Fruit fly (Drosophila melanogaster) whole organism, wandering third instar larva: Measurements from ENCODE around the gene CG10602.

Experiments
- Abd-B ChIP-seq: fragments of >200 bp; optimal IDR thresholded peaks from 2 replicates; lab custom pipeline; 2017; ENCODE audit warnings: missing biosample characterization, missing genetic modification characterization
- CG32264 ChIP-seq: fragments of 200-800 bp; sonication (Bioruptor generic); optimal IDR thresholded peaks from 2 replicates; lab custom pipeline; 2016; ENCODE audit warnings: missing biosample characterization, missing genetic modification characterization
- CG9705 ChIP-seq: fragments of 200-800 bp; sonication (Bioruptor generic); optimal IDR thresholded peaks from 2 replicates; lab custom pipeline; 2018; ENCODE audit warnings: missing biosample characterization, mild to moderate bottlenecking, missing genetic modification characterization
- CrebA ChIP-seq: fragments of 200-800 bp; sonication (Bioruptor generic); optimal IDR thresholded peaks from 2 replicates; lab custom pipeline; 2016; ENCODE audit warnings: missing biosample characterization, mild to moderate bottlenecking, missing genetic modification characterization, borderline replicate concordance
- Dfd ChIP-seq: fragments of >200 bp; optimal IDR thresholded peaks from 2 replicates; lab custom pipeline; 2017; ENCODE audit warnings: missing biosample characterization, missing genetic modification characterization
- Dif ChIP-seq: fragments of 200-275, 200-300 bp; sonication (Bioruptor generic); optimal IDR thresholded peaks from 2 replicates; lab custom pipeline; 2018; ENCODE audit warnings: missing biosample characterization, missing genetic modification characterization; ENCODE audit not compliant: partially characterized antibody
- GATAd ChIP-seq: sonication (Bioruptor generic); optimal IDR thresholded peaks from 2 replicates; lab custom pipeline; 2016; ENCODE audit warnings: missing biosample characterization, missing genetic modification characterization
- HLH106 ChIP-seq: fragments of 200-800 bp; optimal IDR thresholded peaks from 3 replicates; lab custom pipeline; 2019; ENCODE audit warnings: missing biosample characterization, mild to moderate bottlenecking, missing genetic modification characterization, moderate library complexity
- Hnf4 ChIP-seq: fragments of 200-800 bp; sonication (Bioruptor generic); optimal IDR thresholded peaks from 2 replicates; lab custom pipeline; 2016; ENCODE audit warnings: missing biosample characterization, mild to moderate bottlenecking, missing genetic modification characterization
- Hr78 ChIP-seq: fragments of >200 bp; optimal IDR thresholded peaks from 2 replicates; lab custom pipeline; 2017; ENCODE audit warnings: missing biosample characterization, missing genetic modification characterization
- Hr83 ChIP-seq: fragments of 200-300 bp; sonication (Bioruptor generic); optimal IDR thresholded peaks from 2 replicates; lab custom pipeline; 2016; ENCODE audit warnings: missing biosample characterization, mild to moderate bottlenecking, missing genetic modification characterization, moderate library complexity; ENCODE audit not compliant: poor library complexity, severe bottlenecking
- Jra ChIP-seq: sonication (Bioruptor generic); optimal IDR thresholded peaks from 2 replicates; lab custom pipeline; 2016; ENCODE audit warnings: missing biosample characterization, missing genetic modification characterization
- Mio ChIP-seq: sonication (Bioruptor generic); optimal IDR thresholded peaks from 2 replicates; lab custom pipeline; 2016; ENCODE audit warnings: missing biosample characterization, missing genetic modification characterization
- Myc ChIP-seq: fragments of >200 bp; optimal IDR thresholded peaks from 2 replicates; lab custom pipeline; 2017
- OdsH ChIP-seq: fragments of 200-800 bp; sonication (Bioruptor generic); optimal IDR thresholded peaks from 2 replicates; lab custom pipeline; 2016; ENCODE audit warnings: missing biosample characterization, mild to moderate bottlenecking, missing genetic modification characterization
- Rel ChIP-seq, 2 experiments: fragments of 200-800 bp; sonication (Bioruptor generic) in 1 of 2; optimal IDR thresholded peaks; 2 replicates in 1 of 2; 3 replicates in 1 of 2; lab custom pipeline; 2016 to 2019; ENCODE audit warnings: mild to moderate bottlenecking in 2 of 2, missing biosample characterization in 2 of 2, missing genetic modification characterization in 2 of 2, moderate library complexity in 1 of 2
- Sp1 ChIP-seq: fragments of 200-800 bp; sonication (Bioruptor generic); optimal IDR thresholded peaks from 3 replicates; lab custom pipeline; 2019; ENCODE audit warnings: missing biosample characterization, mild to moderate bottlenecking, missing genetic modification characterization, moderate library complexity
- Vsx2 ChIP-seq: fragments of 200-300, 225-300 bp; sonication (Bioruptor generic); optimal IDR thresholded peaks from 2 replicates; lab custom pipeline; 2018; ENCODE audit warnings: missing biosample characterization, missing genetic modification characterization; ENCODE audit not compliant: partially characterized antibody
- br ChIP-seq: fragments of 200-800 bp; sonication (Bioruptor generic); optimal IDR thresholded peaks from 2 replicates; lab custom pipeline; 2016; ENCODE audit warnings: missing biosample characterization, missing genetic modification characterization
- brk ChIP-seq: fragments of 200-800 bp; sonication (Bioruptor generic); optimal IDR thresholded peaks from 2 replicates; lab custom pipeline; 2016; ENCODE audit warnings: missing biosample characterization, mild to moderate bottlenecking, missing genetic modification characterization
- dl ChIP-seq, 2 experiments: fragments of 175-275, 200-275 bp in 1 of 2; fragments of 200-275 bp in 1 of 2; sonication (Bioruptor generic); optimal IDR thresholded peaks; lab custom pipeline; 2018; ENCODE audit warnings: mild to moderate bottlenecking in 2 of 2, missing biosample characterization in 2 of 2, missing genetic modification characterization in 2 of 2, moderate library complexity in 2 of 2; ENCODE audit not compliant: partially characterized antibody in 2 of 2, insufficient read depth in 1 of 2
- dmrt93B ChIP-seq: fragments of 200-800 bp; sonication (Bioruptor generic); optimal IDR thresholded peaks from 2 replicates; lab custom pipeline; 2018; ENCODE audit warnings: missing biosample characterization, mild to moderate bottlenecking, missing genetic modification characterization
- dsf ChIP-seq: sonication (Bioruptor generic); optimal IDR thresholded peaks from 2 replicates; lab custom pipeline; 2016; ENCODE audit warnings: missing biosample characterization, missing genetic modification characterization, borderline replicate concordance
- ey ChIP-seq: fragments of 200-800 bp; sonication (Bioruptor generic); optimal IDR thresholded peaks from 2 replicates; lab custom pipeline; 2016; ENCODE audit warnings: missing biosample characterization, missing genetic modification characterization
- foxo ChIP-seq, 2 experiments: fragments of 200-800 bp; sonication (Bioruptor generic); optimal IDR thresholded peaks; 2 replicates in 1 of 2; 3 replicates in 1 of 2; lab custom pipeline; 2016 to 2017; ENCODE audit warnings: missing biosample characterization in 2 of 2, missing genetic modification characterization in 2 of 2
- jim ChIP-seq: fragments of 175-275, 200-325 bp; sonication (Bioruptor generic); optimal IDR thresholded peaks from 2 replicates; lab custom pipeline; 2016; ENCODE audit warnings: missing biosample characterization, mild to moderate bottlenecking, missing genetic modification characterization
- psq ChIP-seq: fragments of 200-800 bp; sonication (Bioruptor generic); optimal IDR thresholded peaks from 3 replicates; lab custom pipeline; 2017; ENCODE audit warnings: missing biosample characterization, mild to moderate bottlenecking, missing genetic modification characterization, moderate library complexity
- rgr ChIP-seq: fragments of 200-800 bp; sonication (Bioruptor generic); optimal IDR thresholded peaks from 3 replicates; lab custom pipeline; 2016; ENCODE audit warnings: missing biosample characterization, mild to moderate bottlenecking, missing genetic modification characterization
- sv ChIP-seq: fragments of 200-800 bp; sonication (Bioruptor generic); optimal IDR thresholded peaks from 3 replicates; lab custom pipeline; 2016; ENCODE audit warnings: missing biosample characterization, missing genetic modification characterization
- usp ChIP-seq: fragments of >200 bp; optimal IDR thresholded peaks from 2 replicates; lab custom pipeline; 2017; ENCODE audit warnings: missing biosample characterization, missing genetic modification characterization
- woc ChIP-seq: sonication (Bioruptor generic); optimal IDR thresholded peaks from 2 replicates; lab custom pipeline; 2016; ENCODE audit warnings: missing biosample characterization, mild to moderate bottlenecking, missing genetic modification characterization

The CG10602 gene

DNA sequence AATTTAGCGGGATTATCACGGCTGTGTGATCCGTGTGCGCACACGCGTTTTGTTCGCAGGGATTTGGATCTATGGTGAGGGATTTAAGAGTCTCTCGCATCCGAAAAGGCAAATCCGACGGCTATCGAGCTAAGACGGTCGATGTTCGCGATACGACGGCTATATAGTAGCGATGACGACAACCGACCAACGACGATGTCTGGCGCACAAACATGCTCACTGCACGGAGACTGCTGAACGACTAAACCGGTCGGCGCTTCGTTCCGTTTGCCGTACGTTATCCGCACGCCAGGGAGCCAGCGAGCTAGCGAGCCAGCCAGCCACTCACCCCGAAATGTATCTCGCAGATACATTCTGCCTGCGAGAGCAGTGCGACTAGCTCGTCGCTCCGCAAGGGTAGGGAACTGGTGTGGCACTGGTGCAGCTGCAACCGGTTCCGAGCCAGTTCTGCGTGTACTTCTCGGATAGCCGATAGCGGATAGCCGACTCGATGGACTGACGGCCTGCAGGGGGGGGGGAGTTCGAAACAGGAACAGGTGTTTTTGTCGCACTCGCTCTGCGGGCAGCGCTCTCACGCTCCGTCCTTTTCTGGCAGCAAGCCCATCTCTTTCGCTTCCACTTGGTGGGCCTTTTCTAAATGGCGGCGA lies 22.1 kb upstream of the CG10602 start, which contains the start of gene tup (continued):
- no peak for TF ChIP-seq dmrt93B (GFP tag; lab: Kevin White, UChicago)
- TF ChIP-seq brk (GFP tag; lab: Kevin White, UChicago) = no peak
- TF ChIP-seq GATAd (GFP tag; lab: Kevin White, UChicago) = no peak
- no peak for TF ChIP-seq HLH106 (tag; lab: Kevin White, UChicago)
- TF ChIP-seq Jra (GFP tag; lab: Kevin White, UChicago) = no peak
- TF ChIP-seq jim (GFP tag; lab: Kevin White, UChicago) = no peak

DNA sequence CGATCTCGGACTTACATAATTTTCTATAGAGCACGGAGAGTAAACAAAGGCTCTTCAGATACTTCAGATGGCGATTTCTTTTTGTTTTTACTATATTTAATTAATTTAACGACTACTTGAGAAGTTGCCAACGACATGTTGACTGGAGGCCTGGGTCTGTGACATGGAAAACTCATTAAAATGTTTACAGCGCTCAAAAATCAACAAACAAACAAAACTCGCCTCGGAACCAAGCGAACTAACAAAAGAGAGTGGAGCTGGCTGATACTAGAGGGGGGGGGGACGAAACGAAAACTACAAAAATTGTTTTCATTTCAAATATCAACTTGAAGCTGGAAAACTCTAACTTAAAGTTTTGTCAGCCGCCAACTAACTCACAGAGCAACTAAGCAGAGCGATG lies 19.4 kb upstream of the CG10602 start:
- TF ChIP-seq Myc (lab: Kevin White, UChicago) = no peak
- no peak for TF ChIP-seq Mio
- TF ChIP-seq sv = no peak
- no peak for TF ChIP-seq ey (GFP tag; lab: Kevin White, UChicago)
- no peak for TF ChIP-seq Hr83 (GFP tag; lab: Kevin White, UChicago)
- TF ChIP-seq Dif (GFP tag; lab: Kevin White, UChicago) = no peak
- no peak for TF ChIP-seq psq (GFP tag; lab: Kevin White, UChicago)
- no peak for TF ChIP-seq brk (GFP tag; lab: Kevin White, UChicago)
- no peak for TF ChIP-seq HLH106 (tag; lab: Kevin White, UChicago)
- TF ChIP-seq br = no peak
- no peak for TF ChIP-seq Vsx2
- no peak for TF ChIP-seq CG9705 (GFP tag; lab: Kevin White, UChicago)
- TF ChIP-seq Hr78 (GFP tag; lab: Kevin White, UChicago) = no peak
- TF ChIP-seq rgr (GFP tag; lab: Kevin White, UChicago) = no peak
- no peak for TF ChIP-seq Sp1 (GFP tag; lab: Kevin White, UChicago)
- no peak for TF ChIP-seq CG32264 (GFP tag; lab: Kevin White, UChicago)
- TF ChIP-seq woc = no peak
- TF ChIP-seq Hnf4 (GFP tag; lab: Kevin White, UChicago) = no peak
- no peak for TF ChIP-seq Rel (GFP tag; optimal IDR thresholded peaks at IDR 0.05; lab: Kevin White, UChicago)
- TF ChIP-seq Rel (tag; optimal IDR thresholded peaks at IDR 0.05; lab: Kevin White, UChicago) = no peak
- TF ChIP-seq Abd-B (GFP tag; lab: Kevin White, UChicago) = no peak

DNA sequence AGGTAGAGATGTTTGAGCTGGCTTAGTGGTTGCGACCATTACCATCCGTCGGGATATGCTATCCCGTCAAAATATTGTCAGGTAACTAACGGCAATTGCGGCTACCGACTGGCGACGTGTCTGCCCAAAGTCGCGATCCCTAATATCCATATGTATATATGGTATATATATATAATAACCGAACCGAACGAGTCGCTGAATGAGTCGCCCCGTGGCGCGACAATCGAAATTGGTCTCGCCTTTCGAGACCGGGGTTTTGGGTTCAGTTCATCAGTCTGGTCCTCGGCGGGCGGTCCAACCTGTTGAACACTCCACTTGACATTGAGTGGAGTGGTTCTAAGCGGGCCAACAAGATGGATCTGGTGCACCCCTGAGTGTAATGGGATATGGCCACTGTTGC lies 16.2 kb upstream of the CG10602 start:
- no peak for TF ChIP-seq Hnf4 (GFP tag; lab: Kevin White, UChicago)
- no peak for TF ChIP-seq dl (GFP tag; optimal IDR thresholded peaks at IDR 0.05; lab: Kevin White, UChicago; ENCODE audit: insufficient read depth in 1 of 2, partially characterized antibody in 2 of 2)

DNA sequence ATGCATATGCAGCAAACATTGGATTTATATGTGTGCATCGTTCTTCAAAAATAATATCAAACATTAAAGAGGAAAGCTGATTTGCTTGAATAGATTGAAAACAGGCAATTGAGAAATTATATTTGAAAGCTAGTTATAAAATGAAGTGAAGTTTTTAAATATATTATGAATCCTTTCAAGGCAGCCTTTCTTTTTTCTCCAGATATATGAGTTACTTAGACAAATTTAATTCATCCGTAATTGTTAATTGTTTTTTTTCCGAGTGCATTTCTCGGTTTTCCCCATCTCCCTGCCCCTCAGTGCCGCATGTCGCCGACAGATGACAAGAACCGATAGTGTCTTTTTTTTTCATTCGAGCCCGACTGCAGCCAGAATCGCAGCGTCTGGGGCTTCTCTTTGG lies 12.8 kb upstream of the CG10602 start:
- TF ChIP-seq dsf (GFP tag; lab: Kevin White, UChicago) = no peak
- no peak for TF ChIP-seq CrebA (GFP tag; lab: Kevin White, UChicago)
- no peak for TF ChIP-seq Vsx2
- TF ChIP-seq foxo (GFP tag; optimal IDR thresholded peaks at IDR 0.05; lab: Kevin White, UChicago) = peak in 1 of 2 experiments; percentile 31
- TF ChIP-seq ey (GFP tag; lab: Kevin White, UChicago) = peak; percentile 18
- peak; percentile 5 for TF ChIP-seq psq (GFP tag; lab: Kevin White, UChicago)
- no peak for TF ChIP-seq Dfd (GFP tag; lab: Kevin White, UChicago)
- TF ChIP-seq dmrt93B (GFP tag; lab: Kevin White, UChicago) = no peak
- TF ChIP-seq HLH106 (tag; lab: Kevin White, UChicago) = no peak
- TF ChIP-seq woc = no peak
- no peak for TF ChIP-seq sv
- TF ChIP-seq CG9705 (GFP tag; lab: Kevin White, UChicago) = no peak
- TF ChIP-seq OdsH (GFP tag; lab: Kevin White, UChicago) = peak; percentile 26
- no peak for TF ChIP-seq usp (GFP tag; lab: Kevin White, UChicago)
- TF ChIP-seq Mio = no peak
- no peak for TF ChIP-seq jim (GFP tag; lab: Kevin White, UChicago)
- no peak for TF ChIP-seq Abd-B (GFP tag; lab: Kevin White, UChicago)
